Fruit fly (Drosophila melanogaster) whole organism, embryonic: Measurements from ENCODE around the gene Gs2.

Experiments used
- Ada2b ChIP-seq: fragments of 200-800 bp; sonication (Bioruptor generic); IDR thresholded peaks from 2 replicates; pipeline ENCODE4 v1.3.6; 2022; ENCODE audit warnings: missing biosample characterization, missing genetic modification characterization
- Adf1 ChIP-seq: fragments of 200-800 bp; sonication (Bioruptor generic); IDR thresholded peaks from 2 replicates; pipeline ENCODE4 v1.3.6; 2022; ENCODE audit warnings: missing biosample characterization, missing genetic modification characterization
- Aef1 ChIP-seq: fragments of 200-800 bp; sonication (Bioruptor generic); IDR thresholded peaks from 3 replicates; pipeline ENCODE4 v1.3.6; 2022; ENCODE audit warnings: missing biosample characterization, missing genetic modification characterization
- Atf6 ChIP-seq: fragments of 200-800 bp; sonication (Bioruptor generic); IDR thresholded peaks from 2 replicates; pipeline ENCODE4 v1.3.6; 2022; ENCODE audit warnings: missing biosample characterization, missing genetic modification characterization
- CG10321 ChIP-seq: fragments of 200-800 bp; sonication (Bioruptor generic); IDR thresholded peaks from 2 replicates; pipeline ENCODE4 v1.3.6; 2022; ENCODE audit warnings: missing biosample characterization, missing genetic modification characterization
- CG10565 ChIP-seq: fragments of 200-800 bp; sonication (Bioruptor generic); optimal IDR thresholded peaks from 3 replicates; lab custom pipeline; 2016; ENCODE audit warnings: missing biosample characterization, mild to moderate bottlenecking, missing genetic modification characterization
- CG11085 ChIP-seq: fragments of 200-800 bp; sonication (Bioruptor generic); IDR thresholded peaks from 2 replicates; pipeline ENCODE4 v1.3.6; 2022; ENCODE audit warnings: missing biosample characterization, missing genetic modification characterization
- CG11093 ChIP-seq: fragments of 200-800 bp; sonication (Bioruptor generic); IDR thresholded peaks from 3 replicates; pipeline ENCODE4 v1.3.6; 2022; ENCODE audit warnings: missing biosample characterization, missing genetic modification characterization
- CG12219 ChIP-seq: fragments of 200-800 bp; sonication (Bioruptor generic); optimal IDR thresholded peaks from 3 replicates; lab custom pipeline; 2018; ENCODE audit warnings: missing biosample characterization, mild to moderate bottlenecking, missing genetic modification characterization
- CG12236 ChIP-seq: fragments of 200-800 bp; sonication (Bioruptor generic); optimal IDR thresholded peaks from 2 replicates; lab custom pipeline; 2016; ENCODE audit warnings: missing biosample characterization, missing genetic modification characterization
- CG12659 ChIP-seq: fragments of 200-800 bp; sonication (Bioruptor generic); optimal IDR thresholded peaks from 3 replicates; lab custom pipeline; 2017; ENCODE audit warnings: mild to moderate bottlenecking, missing biosample characterization, missing genetic modification reagents, missing genetic modification characterization
- CG12942 ChIP-seq: fragments of 200-800 bp; sonication (Bioruptor generic); optimal IDR thresholded peaks from 3 replicates; lab custom pipeline; 2016; ENCODE audit warnings: missing biosample characterization, missing genetic modification characterization
- CG13894 ChIP-seq: fragments of 200-800 bp; sonication (Bioruptor generic); optimal IDR thresholded peaks from 3 replicates; lab custom pipeline; 2018; ENCODE audit warnings: missing biosample characterization, mild to moderate bottlenecking, missing genetic modification characterization, moderate library complexity
- CG14441 ChIP-seq: fragments of 200-800 bp; sonication (Bioruptor generic); IDR thresholded peaks from 2 replicates; pipeline ENCODE4 v1.3.6; 2022; ENCODE audit warnings: missing biosample characterization, missing genetic modification characterization
- CG17568 ChIP-seq: fragments of 200-800 bp; sonication (Bioruptor generic); optimal IDR thresholded peaks from 2 replicates; lab custom pipeline; 2018; ENCODE audit warnings: missing biosample characterization, mild to moderate bottlenecking, missing genetic modification characterization, moderate library complexity
- CG2120 ChIP-seq: fragments of 200-800 bp; sonication (Bioruptor generic); optimal IDR thresholded peaks from 3 replicates; lab custom pipeline; 2016; ENCODE audit warnings: missing biosample characterization, missing genetic modification characterization
- CG2129 ChIP-seq: fragments of 200-800 bp; sonication (Bioruptor generic); IDR thresholded peaks from 2 replicates; pipeline ENCODE4 v1.3.6; 2022; ENCODE audit warnings: missing biosample characterization, missing genetic modification characterization; ENCODE audit not compliant: partially characterized antibody
- CG30403 ChIP-seq: fragments of 200-800 bp; sonication (Bioruptor generic); optimal IDR thresholded peaks from 3 replicates; lab custom pipeline; 2016; ENCODE audit warnings: missing biosample characterization, missing genetic modification characterization
- CG32532 ChIP-seq: fragments of 200-800 bp; sonication (Bioruptor generic); IDR thresholded peaks from 2 replicates; pipeline ENCODE4 v1.3.6; 2022; ENCODE audit warnings: missing biosample characterization, missing genetic modification characterization
- CG32767 ChIP-seq: fragments of 200-800 bp; sonication (Bioruptor generic); IDR thresholded peaks from 2 replicates; pipeline ENCODE4 v1.3.6; 2022; ENCODE audit warnings: missing biosample characterization, missing genetic modification characterization
- CG32772 ChIP-seq: fragments of 200-800 bp; sonication (Bioruptor generic); IDR thresholded peaks from 2 replicates; pipeline ENCODE4 v1.3.6; 2022; ENCODE audit warnings: missing biosample characterization, missing genetic modification characterization
- CG4282 ChIP-seq: fragments of 200-800 bp; sonication (Bioruptor generic); optimal IDR thresholded peaks from 2 replicates; lab custom pipeline; 2016; ENCODE audit warnings: missing biosample characterization, missing genetic modification characterization
- CG4617 ChIP-seq: fragments of 200-800 bp; sonication (Bioruptor generic); optimal IDR thresholded peaks from 3 replicates; lab custom pipeline; 2016; ENCODE audit warnings: missing biosample characterization, missing genetic modification characterization, borderline replicate concordance
- CG5245 ChIP-seq: fragments of 200-800 bp; sonication (Bioruptor generic); optimal IDR thresholded peaks from 3 replicates; lab custom pipeline; 2016; ENCODE audit warnings: missing biosample characterization, missing genetic modification characterization
- CG7786 ChIP-seq: fragments of 200-800 bp; sonication (Bioruptor generic); optimal IDR thresholded peaks from 2 replicates; lab custom pipeline; 2016; ENCODE audit warnings: missing biosample characterization, missing genetic modification characterization
- Dek ChIP-seq: fragments of 200-800 bp; sonication (Bioruptor generic); optimal IDR thresholded peaks from 3 replicates; lab custom pipeline; 2019; ENCODE audit warnings: missing biosample characterization, mild to moderate bottlenecking, missing genetic modification characterization, moderate library complexity
- Dll ChIP-seq: fragments of 200-800 bp; sonication (Bioruptor generic); IDR thresholded peaks from 4 replicates; pipeline ENCODE4 v1.3.6; 2022; ENCODE audit warnings: missing biosample characterization, missing genetic modification characterization; ENCODE audit not compliant: partially characterized antibody
- Ets65A ChIP-seq: fragments of 200-800 bp; sonication (Bioruptor generic); peaks from one replicate; lab custom pipeline; 2016; ENCODE audit warnings: missing biosample characterization, missing genetic modification characterization
- Ets97D ChIP-seq: fragments of 200-800 bp; sonication (Bioruptor generic); optimal IDR thresholded peaks from 3 replicates; lab custom pipeline; 2016; ENCODE audit warnings: missing biosample characterization, missing genetic modification characterization
- HLH54F ChIP-seq: fragments of 200-800 bp; sonication (Bioruptor generic); optimal IDR thresholded peaks from 3 replicates; lab custom pipeline; 2016; ENCODE audit warnings: missing biosample characterization, missing genetic modification characterization
- Hr51 ChIP-seq, 2 experiments: fragments of 200-800 bp; sonication (Bioruptor generic); optimal IDR thresholded peaks; 2 replicates in 1 of 2; 3 replicates in 1 of 2; lab custom pipeline; 2016 to 2018; ENCODE audit warnings: missing biosample characterization in 2 of 2, missing genetic modification characterization in 2 of 2, mild to moderate bottlenecking in 1 of 2, moderate library complexity in 1 of 2
- Optix ChIP-seq: fragments of 200-800 bp; sonication (Bioruptor generic); IDR thresholded peaks from 3 replicates; pipeline ENCODE4 v1.3.6; 2022; ENCODE audit warnings: missing biosample characterization, missing genetic modification characterization
- PHDP ChIP-seq: fragments of 200-800 bp; sonication (Bioruptor generic); optimal IDR thresholded peaks from 3 replicates; lab custom pipeline; 2018; ENCODE audit warnings: missing biosample characterization, mild to moderate bottlenecking, missing genetic modification characterization, moderate library complexity
- Poxn ChIP-seq: fragments of 200-800 bp; sonication (Bioruptor generic); IDR thresholded peaks from 2 replicates; pipeline ENCODE4 v1.3.6; 2022; ENCODE audit warnings: missing biosample characterization, missing genetic modification characterization
- Side ChIP-seq: fragments of 200-800 bp; sonication (Bioruptor generic); optimal IDR thresholded peaks from 2 replicates; lab custom pipeline; 2016; ENCODE audit warnings: missing biosample characterization, missing genetic modification characterization
- ab ChIP-seq: fragments of 200-800 bp; sonication (Bioruptor generic); optimal IDR thresholded peaks from 2 replicates; lab custom pipeline; 2016; ENCODE audit warnings: missing biosample characterization, missing genetic modification characterization
- abd-A ChIP-seq: fragments of 200-800 bp; sonication (Bioruptor generic); optimal IDR thresholded peaks from 3 replicates; lab custom pipeline; 2019; ENCODE audit warnings: missing biosample characterization, mild to moderate bottlenecking, missing genetic modification characterization, moderate library complexity
- aop ChIP-seq: fragments of 200-800 bp; sonication (Bioruptor generic); IDR thresholded peaks from 2 replicates; pipeline ENCODE4 v1.3.6; 2022; ENCODE audit warnings: missing biosample characterization, missing genetic modification characterization
- bab2 ChIP-seq: fragments of 200-800 bp; sonication (Bioruptor generic); optimal IDR thresholded peaks from 2 replicates; lab custom pipeline; 2016; ENCODE audit warnings: missing biosample characterization, missing genetic modification characterization
- cato ChIP-seq: fragments of 200-800 bp; sonication (Bioruptor generic); optimal IDR thresholded peaks from 2 replicates; lab custom pipeline; 2016; ENCODE audit warnings: missing biosample characterization, missing genetic modification characterization, borderline replicate concordance
- kni ChIP-seq: fragments of 200-800 bp; sonication (Bioruptor generic); optimal IDR thresholded peaks from 3 replicates; lab custom pipeline; 2017; ENCODE audit warnings: mild to moderate bottlenecking, missing biosample characterization, missing genetic modification reagents, missing genetic modification characterization
- lmd ChIP-seq: fragments of 200-800 bp; sonication (Bioruptor generic); IDR thresholded peaks from 2 replicates; pipeline ENCODE4 v1.3.6; 2022; ENCODE audit warnings: missing biosample characterization, missing genetic modification characterization
- maf-S ChIP-seq: fragments of 200-800 bp; sonication (Bioruptor generic); optimal IDR thresholded peaks from 2 replicates; lab custom pipeline; 2016; ENCODE audit warnings: missing biosample characterization, missing genetic modification characterization
- nerfin-1 ChIP-seq: fragments of 200-800 bp; sonication (Bioruptor generic); optimal IDR thresholded peaks from 3 replicates; lab custom pipeline; 2019; ENCODE audit warnings: missing biosample characterization, mild to moderate bottlenecking, missing genetic modification characterization, moderate library complexity
- nmo ChIP-seq: fragments of 200-800 bp; sonication (Bioruptor generic); optimal IDR thresholded peaks from 2 replicates; lab custom pipeline; 2018; ENCODE audit warnings: missing biosample characterization, mild to moderate bottlenecking, missing genetic modification characterization, moderate library complexity
- pros ChIP-seq: fragments of 200-800 bp; sonication (Bioruptor generic); optimal IDR thresholded peaks from 3 replicates; lab custom pipeline; 2019; ENCODE audit warnings: missing biosample characterization, mild to moderate bottlenecking, missing genetic modification characterization, moderate library complexity
- repo ChIP-seq: fragments of 200-800 bp; sonication (Bioruptor generic); optimal IDR thresholded peaks from 2 replicates; lab custom pipeline; 2016; ENCODE audit warnings: missing biosample characterization, missing genetic modification characterization
- so ChIP-seq: fragments of 200-800 bp; sonication (Bioruptor generic); IDR thresholded peaks from 3 replicates; pipeline ENCODE4 v1.3.6; 2022; ENCODE audit warnings: missing biosample characterization, missing genetic modification characterization
- tin ChIP-seq: fragments of 200-800 bp; sonication (Bioruptor generic); optimal IDR thresholded peaks from 3 replicates; lab custom pipeline; 2016; ENCODE audit warnings: missing biosample characterization, missing genetic modification characterization
- tll ChIP-seq, 2 experiments: fragments of 200-800 bp in 1 of 2; fragments of >200 bp in 1 of 2; sonication (Bioruptor generic) in 1 of 2; optimal IDR thresholded peaks; 2 replicates each; lab custom pipeline; 2017 to 2019; ENCODE audit warnings: missing biosample characterization in 2 of 2, missing genetic modification characterization in 2 of 2, mild to moderate bottlenecking in 1 of 2, moderate library complexity in 1 of 2
- vvl ChIP-seq: fragments of 200-800 bp; sonication (Bioruptor generic); IDR thresholded peaks from 2 replicates; pipeline ENCODE4 v1.3.6; 2022; ENCODE audit warnings: missing biosample characterization, missing genetic modification characterization

The Gs2 gene

dm6 chrX:11466757-11467156 is 44.1 kb downstream of the Gs2 start (continued):
- TF ChIP-seq CG12219 (GFP tag; lab: Kevin White, UChicago) = no peak
- TF ChIP-seq Adf1 (GFP tag; lab: Robert Waterston, UW) = no peak
- TF ChIP-seq bab2 (GFP tag; lab: Kevin White, UChicago) = no peak
- TF ChIP-seq CG12236 (GFP tag; lab: Kevin White, UChicago) = no peak
- TF ChIP-seq CG12659 (GFP tag; lab: Kevin White, UChicago) = no peak
- no peak for TF ChIP-seq CG2129 (GFP tag; lab: Robert Waterston, UW)
- no peak for TF ChIP-seq CG13894 (tag; lab: Kevin White, UChicago)
- no peak for TF ChIP-seq CG5245
- no peak for TF ChIP-seq CG32767 (GFP tag; lab: Robert Waterston, UW)
- no peak for TF ChIP-seq ab (GFP tag; lab: Kevin White, UChicago)
- no peak for TF ChIP-seq nmo (GFP tag; lab: Kevin White, UChicago)
- TF ChIP-seq maf-S = no peak
- no peak for TF ChIP-seq Dek (tag; lab: Kevin White, UChicago)
- TF ChIP-seq CG14441 = 0 out of 2 replicates have a peak, but pooled peaks have one; percentile 28
- 0 out of 3 replicates have a peak, but pooled peaks have one; percentile 23 for TF ChIP-seq Optix (GFP tag; lab: Robert Waterston, UW)
- no peak for TF ChIP-seq CG17568 (GFP tag; lab: Kevin White, UChicago)
- no peak for TF ChIP-seq CG11093 (GFP tag; lab: Robert Waterston, UW)
- TF ChIP-seq Atf6 (GFP tag; lab: Robert Waterston, UW) = no peak
- TF ChIP-seq Ets97D (GFP tag; lab: Kevin White, UChicago) = no peak
- TF ChIP-seq CG32772 = 0 out of 2 replicates have a peak, but pooled peaks have one; percentile 23
- no peak for TF ChIP-seq CG10565 (GFP tag; lab: Kevin White, UChicago)
- peak; percentile 7 for TF ChIP-seq CG30403 (GFP tag; lab: Kevin White, UChicago)
- TF ChIP-seq pros (GFP tag; lab: Kevin White, UChicago) = no peak
- no peak for TF ChIP-seq CG10321 (GFP tag; lab: Robert Waterston, UW)
- TF ChIP-seq Ets65A = peak; percentile 87
- no peak for TF ChIP-seq CG7786 (GFP tag; lab: Kevin White, UChicago)
- TF ChIP-seq CG4617 (GFP tag; lab: Kevin White, UChicago) = no peak
- TF ChIP-seq abd-A (tag; lab: Kevin White, UChicago) = no peak
- no peak for TF ChIP-seq nerfin-1
- 0 out of 3 replicates have a peak, but pooled peaks have one; percentile 44 for TF ChIP-seq so (GFP tag; lab: Robert Waterston, UW)
- TF ChIP-seq repo (GFP tag; lab: Kevin White, UChicago) = no peak
- TF ChIP-seq Ada2b = 0 out of 2 replicates have a peak, but pooled peaks have one; percentile 22
- no peak for TF ChIP-seq kni
- no peak for TF ChIP-seq CG11085 (GFP tag; lab: Robert Waterston, UW)
- peak in 1 of 2 experiments; percentile 34 for TF ChIP-seq Hr51 (GFP tag; optimal IDR thresholded peaks at IDR 0.05; lab: Kevin White, UChicago)
- no peak for TF ChIP-seq Side (GFP tag; lab: Kevin White, UChicago)
- no peak for TF ChIP-seq HLH54F (GFP tag; lab: Kevin White, UChicago)
- TF ChIP-seq CG2120 = peak; percentile 29
- TF ChIP-seq CG12942 (GFP tag; lab: Kevin White, UChicago) = no peak
- TF ChIP-seq CG4282 = no peak
- TF ChIP-seq aop (GFP tag; lab: Robert Waterston, UW) = no peak
- peak; percentile 31; the same call in 1 of the 2 replicates for TF ChIP-seq vvl (GFP tag; lab: Robert Waterston, UW)
- no peak for TF ChIP-seq PHDP (tag; lab: Kevin White, UChicago)
- no peak for TF ChIP-seq Dll (GFP tag; lab: Robert Waterston, UW)
- TF ChIP-seq Aef1 = peak; percentile 11; the same call in 1 of the 3 replicates
- TF ChIP-seq Poxn (GFP tag; lab: Robert Waterston, UW) = no peak
- 0 out of 2 replicates have a peak, but pooled peaks have one; percentile 44 for TF ChIP-seq CG32532 (GFP tag; lab: Robert Waterston, UW)
- no peak for TF ChIP-seq tin (GFP tag; lab: Kevin White, UChicago)
- peak; percentile 26; the same call in 1 of the 2 replicates for TF ChIP-seq lmd (GFP tag; lab: Robert Waterston, UW)
- TF ChIP-seq cato (GFP tag; lab: Kevin White, UChicago) = no peak
- TF ChIP-seq tll (GFP tag; optimal IDR thresholded peaks at IDR 0.05; lab: Kevin White, UChicago) = no peak
